Worm (Caenorhabditis elegans): ENCODE data around the gene ddi-1.

- TF ChIP-seq sox-2 (GFP tag; IDR thresholded peaks at IDR 0.05) (no peak), ceh-45 (GFP tag; IDR thresholded peaks at IDR 0.05) (no peak), unc-3 (GFP tag; conservative IDR thresholded peaks at IDR 0.05) (no peak), unc-3 (tag; optimal IDR thresholded peaks at IDR 0.05) (no peak), ceh-6 (GFP tag; optimal IDR thresholded peaks at IDR 0.05) (no peak), pha-2 (tag; optimal IDR thresholded peaks at IDR 0.05) (no peak), pag-3 (tag; optimal IDR thresholded peaks at IDR 0.05; ENCODE audit: borderline replicate concordance) (no peak), ets-4 (tag; optimal IDR thresholded peaks at IDR 0.05) (no peak), pha-4 (tag; optimal IDR thresholded peaks at IDR 0.05) (no peak), tbx-7 (tag; optimal IDR thresholded peaks at IDR 0.05) (no peak), npax-4 (tag; optimal IDR thresholded peaks at IDR 0.05) (no peak), nhr-11 (tag; optimal IDR thresholded peaks at IDR 0.05) (no peak), sox-4 (tag; optimal IDR thresholded peaks at IDR 0.05) (no peak), ceh-24 (tag; optimal IDR thresholded peaks at IDR 0.05) (no peak)
These were observed 10.9 kb upstream of the ddi-1 start for ce11 chrIV:6511767-6512166.
